Worm (Caenorhabditis elegans) whole organism, midembryonic: ENCODE data around the gene H38K22.9.
A peak's percentile ranks its signal among the peaks of the same experiment; 100 is the strongest.

Experiments
- T22C8.4 ChIP-seq: fragments of 200-800 bp; sonication (Bioruptor generic); IDR thresholded peaks from 2 replicates; pipeline ENCODE4 v1.3.6; 2022; ENCODE audit warnings: missing genetic modification characterization, missing compliant biosample characterization
- cog-1 ChIP-seq: sonication (generic microtip); optimal IDR thresholded peaks from 2 replicates; lab custom pipeline; 2016; ENCODE audit warnings: missing genetic modification characterization, missing compliant biosample characterization
- flt-1 ChIP-seq: fragments of 200-800 bp; sonication (Bioruptor generic); IDR thresholded peaks from 2 replicates; pipeline ENCODE4 v1.3.6; 2022; ENCODE audit warnings: missing genetic modification characterization, missing compliant biosample characterization
- klf-2 ChIP-seq: fragments of 200-800 bp; sonication (Bioruptor generic); conservative IDR thresholded peaks from 2 replicates; pipeline ENCODE4 v1.3.6; 2022; ENCODE audit warnings: missing genetic modification reagents, missing genetic modification characterization, missing compliant biosample characterization
- med-1 ChIP-seq: sonication (generic microtip); optimal IDR thresholded peaks from 2 replicates; lab custom pipeline; 2017; ENCODE audit warnings: missing genetic modification characterization, mild to moderate bottlenecking, missing compliant biosample characterization, antibody characterized with exemption, missing genetic modification reagents; ENCODE audit not compliant: insufficient read depth
- ref-1 ChIP-seq: fragments of 200-800 bp; sonication (Bioruptor generic); conservative IDR thresholded peaks from 2 replicates; pipeline ENCODE4 v1.3.6; 2022; ENCODE audit warnings: missing genetic modification reagents, missing genetic modification characterization, missing compliant biosample characterization
- tab-1 ChIP-seq: fragments of 200-800 bp; sonication (Bioruptor generic); IDR thresholded peaks from 2 replicates; pipeline ENCODE4 v1.3.6; 2022; ENCODE audit warnings: missing genetic modification characterization, missing compliant biosample characterization
- ztf-23 ChIP-seq: fragments of 200-800 bp; sonication (Bioruptor generic); IDR thresholded peaks from 2 replicates; pipeline ENCODE4 v1.3.6; 2022; ENCODE audit warnings: missing genetic modification reagents, missing genetic modification characterization, missing compliant biosample characterization
- ztf-29 ChIP-seq: fragments of 200-800 bp; sonication (Bioruptor generic); IDR thresholded peaks from 2 replicates; pipeline ENCODE4 v1.3.6; 2022; ENCODE audit warnings: missing genetic modification reagents, missing genetic modification characterization, missing compliant biosample characterization

Gene H38K22.9

DNA sequence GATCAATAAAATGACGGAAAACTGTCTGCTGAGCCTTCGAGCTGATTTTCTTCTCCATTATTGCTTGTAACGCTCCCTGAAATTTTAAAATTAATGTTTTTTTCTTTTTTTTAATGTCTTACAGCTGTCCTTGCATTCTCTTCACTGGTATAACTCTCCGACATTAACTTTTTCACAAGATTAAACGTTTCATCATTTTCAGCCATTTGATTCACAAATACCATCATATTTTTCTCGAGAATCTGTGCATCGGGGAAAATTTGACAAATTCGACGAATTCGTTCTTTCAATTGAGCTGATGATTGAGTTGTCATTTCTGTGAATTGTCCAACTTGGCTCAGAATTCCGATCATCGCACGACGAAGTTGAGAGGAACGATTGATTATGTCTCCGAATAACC lies 14.7 kb upstream of the H38K22.9 start:
- TF ChIP-seq flt-1 (GFP tag; lab: Robert Waterston, UW) (no peak), klf-2 (GFP tag; lab: Robert Waterston, UW) (no peak), ref-1 (no peak), ztf-29 (GFP tag; lab: Robert Waterston, UW) (no peak), med-1 (GFP tag; lab: Kevin White, UChicago) (no peak), T22C8.4 (no peak), cog-1 (tag; lab: Kevin White, UChicago) (no peak), ztf-23 (GFP tag; lab: Robert Waterston, UW) (no peak), tab-1 (GFP tag; lab: Robert Waterston, UW) (no peak)

DNA sequence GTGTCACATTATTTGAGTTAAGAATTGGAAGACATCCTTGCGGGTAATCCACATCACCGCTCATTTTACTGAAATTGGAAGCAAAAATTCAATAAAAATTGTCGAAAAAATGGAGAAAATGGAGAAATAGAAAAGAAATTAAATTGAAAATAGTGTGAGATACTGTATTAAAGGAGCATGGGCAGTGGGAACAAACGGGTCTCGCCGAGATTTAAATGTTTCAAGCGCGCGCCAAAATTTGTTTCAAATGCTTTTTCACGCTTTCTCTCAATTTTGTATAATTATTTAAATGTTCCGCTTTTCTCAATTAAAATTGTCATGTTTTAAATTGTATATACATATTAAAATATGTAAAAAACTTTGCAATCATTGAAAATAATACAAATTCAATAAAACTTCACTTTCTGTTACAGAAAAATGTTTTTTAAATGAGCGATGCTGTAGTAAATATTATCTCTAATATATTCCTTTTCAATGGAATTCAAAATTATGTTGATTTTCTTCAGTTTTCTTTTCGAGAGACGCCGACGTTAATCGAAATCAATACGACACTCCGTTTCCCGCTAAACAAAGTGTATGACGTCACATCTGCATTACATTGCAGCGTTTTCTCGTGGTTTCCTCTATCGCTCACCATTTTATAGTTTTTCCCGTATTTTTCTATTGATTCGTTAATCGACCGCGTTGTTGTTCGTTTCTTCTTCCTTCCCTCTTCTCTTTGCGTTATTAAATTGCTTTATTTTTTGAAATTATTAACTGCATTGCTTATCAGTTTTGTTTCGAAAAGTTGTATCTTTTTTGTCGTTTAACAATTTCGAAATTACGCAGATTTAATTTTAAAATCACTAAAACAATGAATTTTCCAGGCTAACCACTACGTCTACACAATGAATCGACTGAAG lies 10.6 kb upstream of the H38K22.9 start, which contains the start of the genes evl-14 and dcn-1:
Gene evl-14, minus strand, starts transcription at position 68 of the 902 bp plus-strand sequence.
Gene dcn-1, plus strand, starts transcription at position 852 of the 902 bp plus-strand sequence.
- TF ChIP-seq ztf-23 (GFP tag; lab: Robert Waterston, UW) (no peak), ztf-29 (GFP tag; lab: Robert Waterston, UW) (no peak), cog-1 (tag; lab: Kevin White, UChicago) (peak; percentile 41), T22C8.4 (no peak), flt-1 (GFP tag; lab: Robert Waterston, UW) (peak; percentile 49; the same call in 1 of the 2 replicates), ref-1 (no peak)

DNA sequence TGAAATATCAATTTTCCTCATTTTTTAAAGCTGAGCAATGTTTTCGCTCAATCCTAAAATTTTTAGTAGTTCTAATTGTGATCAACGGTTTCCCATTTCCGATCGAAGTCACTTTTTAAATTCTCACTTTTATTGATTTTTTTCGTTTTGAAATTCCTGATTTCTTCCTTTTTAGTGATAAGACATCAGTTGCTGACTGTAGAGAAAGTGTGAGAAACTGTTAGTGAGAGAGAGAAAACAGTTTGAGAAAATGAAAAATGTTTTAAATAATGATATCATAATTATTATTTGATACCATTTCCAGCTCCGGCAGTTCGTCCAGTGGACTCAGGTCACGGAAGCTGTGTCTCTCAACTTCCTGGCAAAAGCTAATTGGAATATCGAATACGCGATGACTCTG lies 9.5 kb upstream of the H38K22.9 start:
- TF ChIP-seq ztf-29 (GFP tag; lab: Robert Waterston, UW) = no peak
- TF ChIP-seq T22C8.4 = no peak
- TF ChIP-seq med-1 (GFP tag; lab: Kevin White, UChicago) = no peak
- no peak for TF ChIP-seq ztf-23 (GFP tag; lab: Robert Waterston, UW)
- no peak for TF ChIP-seq cog-1 (tag; lab: Kevin White, UChicago)
- no peak for TF ChIP-seq ref-1
- TF ChIP-seq tab-1 (GFP tag; lab: Robert Waterston, UW) = no peak
- no peak for TF ChIP-seq flt-1 (GFP tag; lab: Robert Waterston, UW)
- TF ChIP-seq klf-2 (GFP tag; lab: Robert Waterston, UW) = no peak

DNA sequence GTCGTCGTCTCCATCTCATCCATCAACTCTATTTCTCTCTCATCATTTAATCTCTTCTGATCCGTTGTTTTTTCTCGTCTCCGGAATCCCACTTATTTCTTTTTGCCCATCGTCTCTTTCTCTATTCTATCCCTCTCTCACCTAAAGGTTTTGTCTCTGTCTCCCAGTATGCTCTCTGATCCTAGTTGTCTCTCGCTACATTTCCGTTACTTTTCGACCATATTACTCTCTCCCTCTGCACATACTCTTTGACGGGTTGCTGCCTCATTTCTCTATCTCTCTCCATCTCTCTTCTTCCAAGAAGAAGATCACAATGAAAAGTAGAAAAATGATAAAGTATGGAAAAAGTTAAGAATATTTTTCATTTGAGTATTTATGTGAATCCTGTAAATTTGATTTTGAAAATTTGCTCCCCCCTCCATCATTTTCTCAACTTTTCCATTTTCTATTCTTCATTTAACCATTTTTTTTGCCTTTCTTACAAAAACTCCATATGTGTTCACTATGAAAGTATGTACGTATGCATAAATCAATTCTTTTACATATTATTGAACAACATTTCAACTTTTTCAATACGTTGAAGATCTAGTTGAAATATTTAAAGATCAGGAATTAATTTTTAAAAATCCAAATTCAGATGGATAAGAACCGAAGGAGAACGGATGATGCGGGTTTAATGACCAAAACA lies 6.8 kb upstream of the H38K22.9 start, which contains the start of gene tag-131:
Gene tag-131, plus strand, starts transcription at position 638 of the 688 bp plus-strand sequence.
- TF ChIP-seq flt-1 (GFP tag; lab: Robert Waterston, UW) = no peak
- TF ChIP-seq med-1 (GFP tag; lab: Kevin White, UChicago) = no peak
- TF ChIP-seq tab-1 (GFP tag; lab: Robert Waterston, UW) = no peak
- TF ChIP-seq ztf-29 (GFP tag; lab: Robert Waterston, UW) = no peak
- TF ChIP-seq klf-2 (GFP tag; lab: Robert Waterston, UW) = no peak
- no peak for TF ChIP-seq ref-1
- no peak for TF ChIP-seq ztf-23 (GFP tag; lab: Robert Waterston, UW)
- TF ChIP-seq cog-1 (tag; lab: Kevin White, UChicago) = no peak
- no peak for TF ChIP-seq T22C8.4

DNA sequence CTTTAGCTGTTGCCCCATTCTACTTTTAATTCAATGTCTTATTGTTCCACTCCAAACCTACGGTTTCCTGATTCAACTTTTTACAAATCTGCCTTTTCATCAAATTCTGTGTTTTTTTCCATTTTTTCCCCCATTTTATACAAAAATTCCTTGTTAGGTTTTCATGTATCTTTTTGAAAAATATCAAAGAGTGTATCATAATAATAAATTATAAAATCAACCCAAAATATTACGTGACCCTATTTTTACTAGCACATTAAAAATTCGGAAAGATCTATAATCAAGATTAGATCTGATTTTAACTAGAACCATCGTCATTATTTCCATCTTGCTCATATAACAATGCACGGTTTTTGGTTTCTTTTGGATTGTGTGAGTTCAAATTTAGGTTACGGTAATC lies 3.8 kb upstream of the H38K22.9 start, which contains the start of gene H38K22.6:
Gene H38K22.6, plus strand, starts transcription at position 301 of the 400 bp plus-strand sequence.
- no peak for TF ChIP-seq ztf-29 (GFP tag; lab: Robert Waterston, UW)
- no peak for TF ChIP-seq cog-1 (tag; lab: Kevin White, UChicago)
- TF ChIP-seq med-1 (GFP tag; lab: Kevin White, UChicago) = no peak
- no peak for TF ChIP-seq tab-1 (GFP tag; lab: Robert Waterston, UW)
- no peak for TF ChIP-seq ref-1
- no peak for TF ChIP-seq klf-2 (GFP tag; lab: Robert Waterston, UW)
- no peak for TF ChIP-seq flt-1 (GFP tag; lab: Robert Waterston, UW)
- no peak for TF ChIP-seq T22C8.4

DNA sequence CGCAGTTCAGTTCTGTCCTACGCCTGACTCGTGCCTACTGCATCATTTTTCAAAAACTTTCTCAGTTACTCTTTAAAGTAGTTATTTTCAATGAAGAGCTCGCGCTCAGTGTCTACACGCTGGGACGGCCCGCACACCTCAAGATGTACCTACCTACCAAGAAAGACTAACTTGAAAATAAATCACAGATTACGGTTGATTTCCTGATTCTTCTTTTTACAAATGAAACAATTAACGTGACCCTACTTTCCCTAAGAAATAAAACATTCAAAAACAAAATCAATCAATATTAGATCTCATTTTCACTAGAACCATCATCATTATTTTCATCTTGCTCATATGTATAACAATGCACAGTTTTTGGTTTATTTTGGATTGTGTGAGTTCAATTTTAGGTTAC lies 2.6 kb upstream of the H38K22.9 start, which contains the start of gene H38K22.7:
Gene H38K22.7, plus strand, starts transcription at position 301 of the 400 bp plus-strand sequence.
- TF ChIP-seq med-1 (GFP tag; lab: Kevin White, UChicago) (no peak), T22C8.4 (no peak), ztf-29 (GFP tag; lab: Robert Waterston, UW) (no peak), klf-2 (GFP tag; lab: Robert Waterston, UW) (no peak), ref-1 (no peak), flt-1 (GFP tag; lab: Robert Waterston, UW) (no peak), tab-1 (GFP tag; lab: Robert Waterston, UW) (no peak), cog-1 (tag; lab: Kevin White, UChicago) (no peak)

DNA sequence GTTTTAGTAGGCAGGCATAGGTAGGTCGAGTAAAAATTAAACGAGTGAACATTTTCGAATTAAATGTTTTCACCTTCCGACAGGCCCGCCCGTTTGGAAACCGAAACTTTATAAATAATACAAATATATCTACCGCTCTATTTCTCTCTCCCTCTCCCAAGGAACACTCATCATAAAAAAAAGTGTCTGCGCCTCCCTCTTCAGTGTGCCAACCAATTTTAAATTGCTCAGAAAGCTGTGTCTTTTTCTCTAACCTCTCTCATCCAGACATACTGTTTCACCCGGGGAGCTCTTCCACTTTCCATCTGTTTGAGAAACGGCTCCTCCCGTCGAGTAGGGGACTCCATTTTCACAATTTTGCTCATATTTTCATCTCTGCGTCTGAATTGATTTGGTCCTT lies 839 bp upstream of the H38K22.9 start:
- TF ChIP-seq T22C8.4 (no peak), ztf-23 (GFP tag; lab: Robert Waterston, UW) (no peak), tab-1 (GFP tag; lab: Robert Waterston, UW) (no peak), cog-1 (tag; lab: Kevin White, UChicago) (no peak), ref-1 (no peak), klf-2 (GFP tag; lab: Robert Waterston, UW) (no peak), ztf-29 (GFP tag; lab: Robert Waterston, UW) (no peak), flt-1 (GFP tag; lab: Robert Waterston, UW) (no peak), med-1 (GFP tag; lab: Kevin White, UChicago) (no peak)

DNA sequence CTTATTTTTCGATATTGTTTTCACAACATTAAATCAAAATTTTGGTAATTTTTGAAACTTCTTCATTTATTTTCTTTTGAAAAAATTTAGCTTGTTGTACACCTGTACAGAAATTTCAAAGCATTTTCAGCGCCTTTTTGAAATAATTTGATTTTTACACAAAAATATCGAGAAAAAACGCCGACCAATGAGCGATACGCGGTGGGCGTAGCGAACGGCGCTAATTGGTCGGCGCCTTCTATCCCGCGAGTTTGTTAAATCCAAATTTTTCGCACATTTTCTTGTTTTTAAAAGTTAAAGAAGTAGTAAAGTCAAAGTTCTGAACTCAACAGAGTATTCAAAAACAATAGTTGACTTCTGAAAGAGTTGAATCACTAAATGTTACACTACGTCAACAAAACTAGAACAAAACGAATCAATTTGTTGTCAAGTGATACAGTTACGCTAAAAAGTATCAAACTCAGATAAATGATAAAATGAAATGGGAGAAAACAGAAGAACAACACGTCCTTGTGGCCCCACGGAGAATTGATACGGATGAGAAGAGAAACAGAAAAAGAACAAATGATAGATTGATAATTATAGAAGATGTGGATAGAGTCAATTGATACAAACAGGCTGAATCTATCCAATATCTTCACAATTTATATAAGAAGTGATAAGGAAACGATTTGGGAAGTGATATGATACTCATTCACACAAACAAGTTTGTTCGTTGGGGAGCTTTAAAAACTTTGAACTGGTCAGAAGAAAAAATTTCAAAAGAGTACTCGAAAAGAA lies 4.4 kb downstream of the H38K22.9 start:
- TF ChIP-seq med-1 (GFP tag; lab: Kevin White, UChicago) (no peak), ref-1 (no peak)
